Worm (Caenorhabditis elegans) whole organism, late embryonic: ENCODE measurements around the gene ZK1248.17.
A peak's percentile ranks its signal among the peaks of the same experiment; 100 is the strongest.

Experiments
- K02D7.2 ChIP-seq: sonication (generic microtip); optimal IDR thresholded peaks from 2 replicates; lab custom pipeline; 2017; ENCODE audit warnings: mild to moderate bottlenecking, missing genetic modification characterization, missing compliant biosample characterization
- Y22D7AL.16 ChIP-seq: sonication (generic microtip); optimal IDR thresholded peaks from 2 replicates; lab custom pipeline; 2016; ENCODE audit warnings: missing genetic modification characterization, missing compliant biosample characterization
- ahr-1 ChIP-seq: sonication (generic microtip); optimal IDR thresholded peaks from 2 replicates; lab custom pipeline; 2016; ENCODE audit warnings: missing genetic modification characterization, missing compliant biosample characterization
- ceh-18 ChIP-seq: sonication (generic microtip); optimal IDR thresholded peaks from 2 replicates; lab custom pipeline; 2016; ENCODE audit warnings: missing genetic modification characterization, missing compliant biosample characterization
- ceh-19 ChIP-seq: fragments of 200-800 bp; sonication (Bioruptor generic); optimal IDR thresholded peaks from 2 replicates; lab custom pipeline; 2018; ENCODE audit warnings: mild to moderate bottlenecking, missing genetic modification characterization, missing compliant biosample characterization
- ceh-2 ChIP-seq: sonication (generic microtip); optimal IDR thresholded peaks from 2 replicates; lab custom pipeline; 2016; ENCODE audit warnings: missing genotype, missing genetic modification characterization, missing compliant biosample characterization
- ceh-30 ChIP-seq: fragments of 150-350 bp; optimal IDR thresholded peaks from 2 replicates; lab custom pipeline; 2014; ENCODE audit warnings: missing biosample characterization, missing genetic modification characterization
- ceh-31 ChIP-seq: sonication (generic microtip); optimal IDR thresholded peaks from 2 replicates; lab custom pipeline; 2016; ENCODE audit warnings: missing genetic modification characterization, missing compliant biosample characterization
- ceh-34 ChIP-seq: sonication (generic microtip); optimal IDR thresholded peaks from 2 replicates; lab custom pipeline; 2016; ENCODE audit warnings: mild to moderate bottlenecking, missing genetic modification characterization, missing compliant biosample characterization
- ceh-45 ChIP-seq: fragments of 200-800 bp; sonication (Bioruptor generic); IDR thresholded peaks from 2 replicates; pipeline ENCODE4 v1.3.6; 2022; ENCODE audit warnings: missing genetic modification reagents, missing genetic modification characterization, missing compliant biosample characterization
- che-1 ChIP-seq: sonication (generic microtip); optimal IDR thresholded peaks from 2 replicates; lab custom pipeline; 2016; ENCODE audit warnings: mild to moderate bottlenecking, missing genetic modification characterization, missing compliant biosample characterization
- dmd-4 ChIP-seq: sonication (generic microtip); optimal IDR thresholded peaks from 2 replicates; lab custom pipeline; 2016; ENCODE audit warnings: borderline replicate concordance, missing genetic modification characterization, missing compliant biosample characterization
- dve-1 ChIP-seq: sonication (generic microtip); optimal IDR thresholded peaks from 2 replicates; lab custom pipeline; 2017; ENCODE audit warnings: antibody characterized with exemption, mild to moderate bottlenecking, missing genetic modification characterization, missing compliant biosample characterization
- ets-4 ChIP-seq: sonication (generic microtip); optimal IDR thresholded peaks from 2 replicates; lab custom pipeline; 2016; ENCODE audit warnings: missing genetic modification characterization, missing compliant biosample characterization
- eyg-1 ChIP-seq: sonication (generic microtip); optimal IDR thresholded peaks from 2 replicates; lab custom pipeline; 2016; ENCODE audit warnings: missing genotype, missing genetic modification characterization, missing compliant biosample characterization
- gmeb-2 ChIP-seq: sonication (generic microtip); optimal IDR thresholded peaks from 2 replicates; lab custom pipeline; 2016; ENCODE audit warnings: missing genetic modification characterization, inconsistent platforms, missing compliant biosample characterization
- hlh-13 ChIP-seq: fragments of 200-800 bp; sonication (Bioruptor generic); optimal IDR thresholded peaks from 2 replicates; lab custom pipeline; 2018; ENCODE audit warnings: mild to moderate bottlenecking, missing genetic modification characterization, missing compliant biosample characterization
- hlh-30 ChIP-seq: sonication (generic microtip); optimal IDR thresholded peaks from 2 replicates; lab custom pipeline; 2017; ENCODE audit warnings: antibody characterized with exemption, missing genetic modification characterization, missing compliant biosample characterization; ENCODE audit not compliant: insufficient read depth
- hlh-6 ChIP-seq: sonication (generic microtip); optimal IDR thresholded peaks from 2 replicates; lab custom pipeline; 2016; ENCODE audit warnings: missing genotype, missing genetic modification characterization, missing compliant biosample characterization
- lim-6 ChIP-seq: sonication (generic microtip); optimal IDR thresholded peaks from 2 replicates; lab custom pipeline; 2016; ENCODE audit warnings: missing genetic modification characterization, missing compliant biosample characterization
- mec-3 ChIP-seq: sonication (generic microtip); optimal IDR thresholded peaks from 2 replicates; lab custom pipeline; 2016; ENCODE audit warnings: borderline replicate concordance, missing genetic modification characterization, missing compliant biosample characterization
- nfya-1 ChIP-seq: sonication (generic microtip); optimal IDR thresholded peaks from 2 replicates; lab custom pipeline; 2017; ENCODE audit warnings: missing genetic modification characterization, mild to moderate bottlenecking, missing compliant biosample characterization, antibody characterized with exemption, moderate library complexity
- nhr-11 ChIP-seq: fragments of 150-350 bp; optimal IDR thresholded peaks from 2 replicates; lab custom pipeline; 2014; ENCODE audit warnings: missing biosample characterization, missing genetic modification characterization
- npax-4 ChIP-seq: sonication (generic microtip); optimal IDR thresholded peaks from 2 replicates; lab custom pipeline; 2016; ENCODE audit warnings: missing genetic modification characterization, missing compliant biosample characterization
- odd-2 ChIP-seq: sonication (generic microtip); optimal IDR thresholded peaks from 2 replicates; lab custom pipeline; 2017; ENCODE audit warnings: antibody characterized with exemption, mild to moderate bottlenecking, missing genetic modification characterization, missing compliant biosample characterization
- pax-1 ChIP-seq: fragments of 150-350 bp; optimal IDR thresholded peaks from 2 replicates; lab custom pipeline; 2014; ENCODE audit warnings: missing biosample characterization, missing genetic modification characterization
- pha-4 ChIP-seq: fragments of 150-350 bp; optimal IDR thresholded peaks from 2 replicates; lab custom pipeline; 2018; ENCODE audit warnings: missing biosample characterization, missing genetic modification reagents, missing genetic modification characterization
- pqm-1 ChIP-seq: sonication (generic microtip); optimal IDR thresholded peaks from 2 replicates; lab custom pipeline; 2016; ENCODE audit warnings: missing genetic modification characterization, missing compliant biosample characterization
- pros-1 ChIP-seq: fragments of 150-350 bp; optimal IDR thresholded peaks from 2 replicates; lab custom pipeline; 2014; ENCODE audit warnings: missing biosample characterization, missing genetic modification reagents, missing genetic modification characterization
- rnt-1 ChIP-seq: sonication (generic microtip); optimal IDR thresholded peaks from 2 replicates; lab custom pipeline; 2016; ENCODE audit warnings: missing genetic modification characterization, missing compliant biosample characterization
- sdc-2 ChIP-seq: sonication (generic microtip); optimal IDR thresholded peaks from 2 replicates; lab custom pipeline; 2016; ENCODE audit warnings: missing genotype, missing genetic modification characterization, missing compliant biosample characterization
- sox-2 ChIP-seq: fragments of 200-800 bp; sonication (Bioruptor generic); IDR thresholded peaks from 2 replicates; pipeline ENCODE4 v1.3.6; 2022; ENCODE audit warnings: missing genetic modification reagents, missing genetic modification characterization, missing compliant biosample characterization
- tbx-7 ChIP-seq: sonication (generic microtip); optimal IDR thresholded peaks from 2 replicates; lab custom pipeline; 2016; ENCODE audit warnings: missing genotype, missing genetic modification characterization, missing compliant biosample characterization
- unc-55 ChIP-seq: sonication (generic microtip); optimal IDR thresholded peaks from 2 replicates; lab custom pipeline; 2017; ENCODE audit warnings: missing biosample characterization, missing genetic modification reagents, missing genetic modification characterization
- unc-86 ChIP-seq: sonication (generic microtip); optimal IDR thresholded peaks from 2 replicates; lab custom pipeline; 2016; ENCODE audit warnings: missing genetic modification characterization, missing compliant biosample characterization

ZK1248.17 gene

ce11 chrII:5844694-5845129 lies 629 bp downstream of the ZK1248.17 start (continued):
- TF ChIP-seq sox-2 (peak; percentile 32), npax-4 (peak; percentile 54), ets-4 (tag; lab: Kevin White, UChicago) (peak; percentile 85), ceh-30 (tag; lab: Kevin White, UChicago) (peak; percentile 79), ceh-2 (peak; percentile 82), hlh-6 (peak; percentile 65), pax-1 (tag; lab: Kevin White, UChicago) (peak; percentile 91), hlh-30 (tag; lab: Kevin White, UChicago) (peak; percentile 60), gmeb-2 (tag; lab: Kevin White, UChicago) (peak; percentile 55), tbx-7 (peak; percentile 44), Y22D7AL.16 (tag; lab: Kevin White, UChicago) (peak; percentile 57), ceh-18 (tag; lab: Kevin White, UChicago) (peak; percentile 99), ceh-45 (GFP tag; lab: Robert Waterston, UW) (no peak), lim-6 (peak; percentile 77), mec-3 (tag; lab: Kevin White, UChicago) (peak; percentile 59), ceh-31 (tag; lab: Kevin White, UChicago) (peak; percentile 95), che-1 (tag; lab: Kevin White, UChicago) (peak; percentile 66), odd-2 (tag; lab: Kevin White, UChicago) (no peak), sdc-2 (peak; percentile 74), unc-55 (GFP tag; lab: Kevin White, UChicago) (peak; percentile 79), hlh-13 (GFP tag; lab: Kevin White, UChicago) (peak; percentile 17), nhr-11 (tag; lab: Kevin White, UChicago) (peak; percentile 58), pros-1 (tag; lab: Kevin White, UChicago) (peak; percentile 87), ahr-1 (tag; lab: Kevin White, UChicago) (peak; percentile 46), ceh-19 (peak; percentile 89), nfya-1 (tag; lab: Kevin White, UChicago) (peak; percentile 92), ceh-34 (tag; lab: Kevin White, UChicago) (peak; percentile 92)

ce11 chrII:5841866-5842265 lies 3.5 kb downstream of the ZK1248.17 start, which contains the start of gene nep-25:
Gene nep-25, plus strand, starts transcription at chrII:5842240.
- no peak for TF ChIP-seq dve-1
- no peak for TF ChIP-seq pha-4
- no peak for TF ChIP-seq hlh-6
- TF ChIP-seq nhr-11 (tag; lab: Kevin White, UChicago) = no peak

- peak; percentile 54 for TF ChIP-seq rnt-1
- peak; percentile 68 for TF ChIP-seq ceh-18 (tag; lab: Kevin White, UChicago)
- TF ChIP-seq eyg-1 (tag; lab: Kevin White, UChicago) = no peak
Observed at ce11 chrII:5841053-5841547, 4.2 kb downstream of the ZK1248.17 start, which contains the start of gene lec-5. Gene lec-5, minus strand, starts transcription at chrII:5841103.

ce11 chrII:5839227-5839626 lies 6.1 kb downstream of the ZK1248.17 start, which contains the start of gene ZK1248.19:
Gene ZK1248.19, minus strand, starts transcription at chrII:5839414.
- TF ChIP-seq ceh-19 = no peak
- TF ChIP-seq nfya-1 (tag; lab: Kevin White, UChicago) = peak; percentile 28
- TF ChIP-seq, all 69 proteins: peak for 1

- no peak for TF ChIP-seq dmd-4 (tag; lab: Kevin White, UChicago)
- TF ChIP-seq ceh-2 = no peak
- no peak for TF ChIP-seq unc-86 (tag; lab: Kevin White, UChicago)
- no peak for TF ChIP-seq ceh-45 (GFP tag; lab: Robert Waterston, UW)
- no peak for TF ChIP-seq hlh-30 (tag; lab: Kevin White, UChicago)
- no peak for TF ChIP-seq che-1 (tag; lab: Kevin White, UChicago)
- no peak for TF ChIP-seq tbx-7
- TF ChIP-seq ceh-18 (tag; lab: Kevin White, UChicago) = no peak
- TF ChIP-seq pqm-1 (tag; lab: Kevin White, UChicago) = no peak
- no peak for TF ChIP-seq K02D7.2 (tag; lab: Kevin White, UChicago)
- TF ChIP-seq sdc-2 = no peak
- no peak for TF ChIP-seq dve-1
Observed at ce11 chrII:5838453-5838852, 6.9 kb downstream of the ZK1248.17 start, which contains the start of gene ZK1248.15. Gene ZK1248.15, minus strand, starts transcription at chrII:5838553.
